Fruit fly (Drosophila melanogaster) whole organism, wandering third instar larva: ENCODE data around the gene Send1.

Experiments used
- Abd-B ChIP-seq: fragments of >200 bp; optimal IDR thresholded peaks from 2 replicates; lab custom pipeline; 2017; ENCODE audit warnings: missing biosample characterization, missing genetic modification characterization
- CG32264 ChIP-seq: fragments of 200-800 bp; sonication (Bioruptor generic); optimal IDR thresholded peaks from 2 replicates; lab custom pipeline; 2016; ENCODE audit warnings: missing biosample characterization, missing genetic modification characterization
- CrebA ChIP-seq: fragments of 200-800 bp; sonication (Bioruptor generic); optimal IDR thresholded peaks from 2 replicates; lab custom pipeline; 2016; ENCODE audit warnings: missing biosample characterization, mild to moderate bottlenecking, missing genetic modification characterization, borderline replicate concordance
- Dfd ChIP-seq: fragments of >200 bp; optimal IDR thresholded peaks from 2 replicates; lab custom pipeline; 2017; ENCODE audit warnings: missing biosample characterization, missing genetic modification characterization
- Dif ChIP-seq: fragments of 200-275, 200-300 bp; sonication (Bioruptor generic); optimal IDR thresholded peaks from 2 replicates; lab custom pipeline; 2018; ENCODE audit warnings: missing biosample characterization, missing genetic modification characterization; ENCODE audit not compliant: partially characterized antibody
- GATAd ChIP-seq: sonication (Bioruptor generic); optimal IDR thresholded peaks from 2 replicates; lab custom pipeline; 2016; ENCODE audit warnings: missing biosample characterization, missing genetic modification characterization
- HLH106 ChIP-seq: fragments of 200-800 bp; optimal IDR thresholded peaks from 3 replicates; lab custom pipeline; 2019; ENCODE audit warnings: missing biosample characterization, mild to moderate bottlenecking, missing genetic modification characterization, moderate library complexity
- Hnf4 ChIP-seq: fragments of 200-800 bp; sonication (Bioruptor generic); optimal IDR thresholded peaks from 2 replicates; lab custom pipeline; 2016; ENCODE audit warnings: missing biosample characterization, mild to moderate bottlenecking, missing genetic modification characterization
- Hr78 ChIP-seq: fragments of >200 bp; optimal IDR thresholded peaks from 2 replicates; lab custom pipeline; 2017; ENCODE audit warnings: missing biosample characterization, missing genetic modification characterization
- Hr83 ChIP-seq: fragments of 200-300 bp; sonication (Bioruptor generic); optimal IDR thresholded peaks from 2 replicates; lab custom pipeline; 2016; ENCODE audit warnings: missing biosample characterization, mild to moderate bottlenecking, missing genetic modification characterization, moderate library complexity; ENCODE audit not compliant: poor library complexity, severe bottlenecking
- Jra ChIP-seq: sonication (Bioruptor generic); optimal IDR thresholded peaks from 2 replicates; lab custom pipeline; 2016; ENCODE audit warnings: missing biosample characterization, missing genetic modification characterization
- Mio ChIP-seq: sonication (Bioruptor generic); optimal IDR thresholded peaks from 2 replicates; lab custom pipeline; 2016; ENCODE audit warnings: missing biosample characterization, missing genetic modification characterization
- Myc ChIP-seq: fragments of >200 bp; optimal IDR thresholded peaks from 2 replicates; lab custom pipeline; 2017
- N ChIP-seq: fragments of >200 bp; optimal IDR thresholded peaks from 2 replicates; lab custom pipeline; 2018; ENCODE audit warnings: missing biosample characterization, missing external identifiers, missing genetic modification characterization
- OdsH ChIP-seq: fragments of 200-800 bp; sonication (Bioruptor generic); optimal IDR thresholded peaks from 2 replicates; lab custom pipeline; 2016; ENCODE audit warnings: missing biosample characterization, mild to moderate bottlenecking, missing genetic modification characterization
- Rel ChIP-seq, 2 experiments: fragments of 200-800 bp; sonication (Bioruptor generic) in 1 of 2; optimal IDR thresholded peaks; 2 replicates in 1 of 2; 3 replicates in 1 of 2; lab custom pipeline; 2016 to 2019; ENCODE audit warnings: mild to moderate bottlenecking in 2 of 2, missing biosample characterization in 2 of 2, missing genetic modification characterization in 2 of 2, moderate library complexity in 1 of 2
- Sp1 ChIP-seq: fragments of 200-800 bp; sonication (Bioruptor generic); optimal IDR thresholded peaks from 3 replicates; lab custom pipeline; 2019; ENCODE audit warnings: missing biosample characterization, mild to moderate bottlenecking, missing genetic modification characterization, moderate library complexity
- Vsx2 ChIP-seq: fragments of 200-300, 225-300 bp; sonication (Bioruptor generic); optimal IDR thresholded peaks from 2 replicates; lab custom pipeline; 2018; ENCODE audit warnings: missing biosample characterization, missing genetic modification characterization; ENCODE audit not compliant: partially characterized antibody
- br ChIP-seq: fragments of 200-800 bp; sonication (Bioruptor generic); optimal IDR thresholded peaks from 2 replicates; lab custom pipeline; 2016; ENCODE audit warnings: missing biosample characterization, missing genetic modification characterization
- brk ChIP-seq: fragments of 200-800 bp; sonication (Bioruptor generic); optimal IDR thresholded peaks from 2 replicates; lab custom pipeline; 2016; ENCODE audit warnings: missing biosample characterization, mild to moderate bottlenecking, missing genetic modification characterization
- dl ChIP-seq, 2 experiments: fragments of 175-275, 200-275 bp in 1 of 2; fragments of 200-275 bp in 1 of 2; sonication (Bioruptor generic); optimal IDR thresholded peaks; lab custom pipeline; 2018; ENCODE audit warnings: mild to moderate bottlenecking in 2 of 2, missing biosample characterization in 2 of 2, missing genetic modification characterization in 2 of 2, moderate library complexity in 2 of 2; ENCODE audit not compliant: partially characterized antibody in 2 of 2, insufficient read depth in 1 of 2
- dmrt93B ChIP-seq: fragments of 200-800 bp; sonication (Bioruptor generic); optimal IDR thresholded peaks from 2 replicates; lab custom pipeline; 2018; ENCODE audit warnings: missing biosample characterization, mild to moderate bottlenecking, missing genetic modification characterization
- dsf ChIP-seq: sonication (Bioruptor generic); optimal IDR thresholded peaks from 2 replicates; lab custom pipeline; 2016; ENCODE audit warnings: missing biosample characterization, missing genetic modification characterization, borderline replicate concordance
- ey ChIP-seq: fragments of 200-800 bp; sonication (Bioruptor generic); optimal IDR thresholded peaks from 2 replicates; lab custom pipeline; 2016; ENCODE audit warnings: missing biosample characterization, missing genetic modification characterization
- foxo ChIP-seq, 2 experiments: fragments of 200-800 bp; sonication (Bioruptor generic); optimal IDR thresholded peaks; 2 replicates in 1 of 2; 3 replicates in 1 of 2; lab custom pipeline; 2016 to 2017; ENCODE audit warnings: missing biosample characterization in 2 of 2, missing genetic modification characterization in 2 of 2
- fru ChIP-seq: fragments of 200-800 bp; sonication (Bioruptor generic); optimal IDR thresholded peaks from 3 replicates; lab custom pipeline; 2016; ENCODE audit warnings: missing biosample characterization, mild to moderate bottlenecking, missing genetic modification characterization
- h ChIP-seq: fragments of 200-800 bp; sonication (Bioruptor generic); optimal IDR thresholded peaks from 3 replicates; lab custom pipeline; 2016; ENCODE audit warnings: missing biosample characterization, mild to moderate bottlenecking, missing genetic modification characterization
- jim ChIP-seq: fragments of 175-275, 200-325 bp; sonication (Bioruptor generic); optimal IDR thresholded peaks from 2 replicates; lab custom pipeline; 2016; ENCODE audit warnings: missing biosample characterization, mild to moderate bottlenecking, missing genetic modification characterization
- lola ChIP-seq: fragments of >200 bp; optimal IDR thresholded peaks from 2 replicates; lab custom pipeline; 2017; ENCODE audit warnings: missing biosample characterization, missing genetic modification characterization
- pan ChIP-seq: fragments of >200 bp; optimal IDR thresholded peaks from 2 replicates; lab custom pipeline; 2017
- psq ChIP-seq: fragments of 200-800 bp; sonication (Bioruptor generic); optimal IDR thresholded peaks from 3 replicates; lab custom pipeline; 2017; ENCODE audit warnings: missing biosample characterization, mild to moderate bottlenecking, missing genetic modification characterization, moderate library complexity
- rgr ChIP-seq: fragments of 200-800 bp; sonication (Bioruptor generic); optimal IDR thresholded peaks from 3 replicates; lab custom pipeline; 2016; ENCODE audit warnings: missing biosample characterization, mild to moderate bottlenecking, missing genetic modification characterization
- sage ChIP-seq: fragments of 200-800 bp; sonication (Bioruptor generic); optimal IDR thresholded peaks from 2 replicates; lab custom pipeline; 2016; ENCODE audit warnings: missing biosample characterization, mild to moderate bottlenecking, missing genetic modification characterization
- sv ChIP-seq: fragments of 200-800 bp; sonication (Bioruptor generic); optimal IDR thresholded peaks from 3 replicates; lab custom pipeline; 2016; ENCODE audit warnings: missing biosample characterization, missing genetic modification characterization
- tai ChIP-seq: sonication (Bioruptor generic); optimal IDR thresholded peaks from 2 replicates; lab custom pipeline; 2016; ENCODE audit warnings: missing biosample characterization, missing genetic modification characterization
- woc ChIP-seq: sonication (Bioruptor generic); optimal IDR thresholded peaks from 2 replicates; lab custom pipeline; 2016; ENCODE audit warnings: missing biosample characterization, mild to moderate bottlenecking, missing genetic modification characterization

Send1 gene

DNA sequence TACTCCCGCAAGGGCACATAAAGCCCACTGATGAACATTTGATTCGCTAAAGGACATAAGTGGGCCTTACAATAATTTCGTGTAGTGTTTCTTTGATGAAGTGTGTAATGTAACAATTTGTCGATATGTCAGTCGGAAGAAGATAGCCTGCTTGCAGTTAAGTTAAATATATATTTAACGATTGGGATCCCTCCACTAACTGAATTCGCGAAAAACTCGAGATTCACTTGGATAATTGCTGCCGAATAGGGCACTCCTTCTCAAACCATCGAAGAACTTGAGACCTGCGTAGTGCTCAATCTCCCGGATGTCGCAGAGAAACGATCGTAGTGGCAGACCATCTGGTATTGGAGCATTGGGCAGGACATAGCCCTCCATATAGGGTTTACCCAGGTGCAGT, 16.7 kb downstream of the Send1 start, which contains the start of gene Tengl3:
Tengl3 (minus strand) TSS at position 101 of the 400 bp plus-strand sequence.
- TF ChIP-seq fru (GFP tag; lab: Kevin White, UChicago), result no peak
- no peak for TF ChIP-seq HLH106 (tag; lab: Kevin White, UChicago)

DNA sequence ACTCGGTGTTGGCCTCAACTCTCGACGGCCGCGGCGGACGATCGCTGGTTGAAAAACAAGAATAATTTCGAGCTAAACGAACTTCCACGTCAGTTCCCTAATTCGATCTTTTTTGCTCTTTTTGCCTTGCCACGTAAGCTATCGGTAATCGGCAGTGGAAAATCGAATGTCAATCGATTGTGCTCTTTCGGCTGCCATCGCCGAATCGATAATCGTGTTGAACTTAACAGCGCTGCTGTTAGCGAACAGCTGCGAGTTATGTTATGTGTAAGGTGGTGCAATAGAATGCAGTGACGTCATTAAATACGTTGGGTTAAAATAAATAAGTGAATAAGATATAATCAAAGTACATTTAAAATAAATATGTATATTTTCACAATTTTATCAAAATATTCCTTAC, 18.1 kb downstream of the Send1 start, which contains the start of gene Sec24CD:
Sec24CD (minus strand) TSS at position 123 of the 400 bp plus-strand sequence.
- TF ChIP-seq rgr (GFP tag; lab: Kevin White, UChicago), result no peak
- no peak for TF ChIP-seq foxo (GFP tag; optimal IDR thresholded peaks at IDR 0.05; lab: Kevin White, UChicago)
- TF ChIP-seq Dfd (GFP tag; lab: Kevin White, UChicago), result no peak
- TF ChIP-seq dl (GFP tag; optimal IDR thresholded peaks at IDR 0.05; lab: Kevin White, UChicago; ENCODE audit: insufficient read depth in 1 of 2, partially characterized antibody in 2 of 2), result no peak
- TF ChIP-seq CrebA, result peak; percentile 94
- no peak for TF ChIP-seq fru (GFP tag; lab: Kevin White, UChicago)
- peak; percentile 86 for TF ChIP-seq woc (GFP tag; lab: Kevin White, UChicago)
- no peak for TF ChIP-seq CG32264 (GFP tag; lab: Kevin White, UChicago)
- no peak for TF ChIP-seq lola (GFP tag; lab: Kevin White, UChicago)
- no peak for TF ChIP-seq Mio (GFP tag; lab: Kevin White, UChicago)
- no peak for TF ChIP-seq Sp1 (GFP tag; lab: Kevin White, UChicago)
- TF ChIP-seq dmrt93B (GFP tag; lab: Kevin White, UChicago), result no peak
- TF ChIP-seq sv, result no peak
- peak; percentile 24 for TF ChIP-seq OdsH
- no peak for TF ChIP-seq ey (GFP tag; lab: Kevin White, UChicago)
- TF ChIP-seq Hnf4 (GFP tag; lab: Kevin White, UChicago), result no peak
- TF ChIP-seq br (GFP tag; lab: Kevin White, UChicago), result no peak
- TF ChIP-seq HLH106 (tag; lab: Kevin White, UChicago), result no peak
- TF ChIP-seq Hr78 (GFP tag; lab: Kevin White, UChicago), result no peak
- TF ChIP-seq Hr83 (GFP tag; lab: Kevin White, UChicago), result no peak
- TF ChIP-seq psq (GFP tag; lab: Kevin White, UChicago), result no peak
- TF ChIP-seq jim (GFP tag; lab: Kevin White, UChicago), result no peak
- TF ChIP-seq Dif, result no peak
- TF ChIP-seq pan, result no peak
- TF ChIP-seq GATAd (GFP tag; lab: Kevin White, UChicago), result no peak
- TF ChIP-seq dsf (GFP tag; lab: Kevin White, UChicago), result no peak
- no peak for TF ChIP-seq Abd-B (GFP tag; lab: Kevin White, UChicago)
- no peak for TF ChIP-seq Vsx2
- no peak for TF ChIP-seq Myc (lab: Kevin White, UChicago)
- TF ChIP-seq h (GFP tag; lab: Kevin White, UChicago), result peak; percentile 13
- TF ChIP-seq, all 38 proteins: peak for 4

DNA sequence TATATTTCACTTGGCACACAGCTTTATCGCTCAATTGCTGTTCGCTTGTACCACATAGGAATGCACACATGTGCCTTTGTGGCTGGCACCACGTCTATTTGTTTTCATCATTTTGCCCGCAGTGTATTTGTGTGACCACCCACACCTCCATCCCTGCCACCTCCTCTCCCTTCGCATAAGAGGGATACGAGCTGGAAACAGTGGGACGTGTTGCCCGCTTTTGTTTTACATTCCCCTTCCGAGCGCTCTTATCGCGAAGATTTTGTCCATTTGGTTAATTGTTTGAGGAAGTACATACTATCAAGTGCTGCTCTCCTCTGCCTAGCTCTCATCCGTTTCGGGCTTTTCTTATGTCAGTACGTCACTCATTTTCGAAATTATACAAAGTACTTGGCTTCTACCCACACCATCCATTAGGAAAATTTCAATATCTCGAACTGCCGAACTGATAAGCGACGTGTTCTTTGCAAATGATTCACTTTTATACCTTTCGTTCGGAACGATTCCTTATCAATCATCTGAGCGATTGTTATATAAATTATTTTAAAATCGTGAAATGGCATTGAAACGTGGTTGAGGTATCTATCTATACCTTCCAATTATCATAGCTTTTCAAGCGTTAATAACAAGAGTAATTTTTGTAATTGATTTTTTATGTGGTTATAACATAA, 26.5 kb downstream of the Send1 start:
- TF ChIP-seq psq (GFP tag; lab: Kevin White, UChicago) (peak; percentile 52), h (GFP tag; lab: Kevin White, UChicago) (peak; percentile 42), Rel (GFP tag; optimal IDR thresholded peaks at IDR 0.05; lab: Kevin White, UChicago) (no peak), Rel (tag; optimal IDR thresholded peaks at IDR 0.05; lab: Kevin White, UChicago) (peak; percentile 16), ey (GFP tag; lab: Kevin White, UChicago) (no peak), Hr83 (GFP tag; lab: Kevin White, UChicago) (peak; percentile 7)

DNA sequence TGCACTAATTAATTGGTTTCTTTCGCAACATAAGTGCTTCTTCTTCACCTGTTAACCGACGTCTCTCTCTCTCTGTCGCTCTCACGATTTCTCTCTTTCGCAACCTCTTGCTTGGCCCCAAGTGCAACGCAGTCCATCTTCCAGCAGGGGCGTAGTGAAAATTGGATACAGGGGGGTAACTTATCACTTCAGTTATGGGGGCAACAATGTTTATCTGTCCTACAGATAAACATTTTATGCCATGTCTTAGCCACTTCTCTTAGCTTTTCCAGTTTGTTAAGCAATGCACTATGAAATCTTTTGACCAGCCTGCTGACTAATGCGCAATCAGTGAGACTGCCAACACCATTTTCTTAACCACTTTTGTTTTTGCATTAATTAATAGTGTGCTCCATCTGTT, 27.5 kb downstream of the Send1 start:
- no peak for TF ChIP-seq CrebA
- no peak for TF ChIP-seq Dif
- TF ChIP-seq Hnf4 (GFP tag; lab: Kevin White, UChicago), result peak; percentile 79
- peak; percentile 76 for TF ChIP-seq rgr (GFP tag; lab: Kevin White, UChicago)
- TF ChIP-seq Dfd (GFP tag; lab: Kevin White, UChicago), result no peak
- peak; percentile 63 for TF ChIP-seq h (GFP tag; lab: Kevin White, UChicago)
- TF ChIP-seq foxo (GFP tag; optimal IDR thresholded peaks at IDR 0.05; lab: Kevin White, UChicago), result peak in 1 of 2 experiments; percentile 72
- TF ChIP-seq sage (GFP tag; lab: Kevin White, UChicago), result peak; percentile 4
- peak; percentile 46 for TF ChIP-seq HLH106 (tag; lab: Kevin White, UChicago)
- TF ChIP-seq N (GFP tag; lab: Kevin White, UChicago), result no peak
- TF ChIP-seq brk (GFP tag; lab: Kevin White, UChicago), result peak; percentile 52
- no peak for TF ChIP-seq CG32264 (GFP tag; lab: Kevin White, UChicago)
- peak; percentile 66 for TF ChIP-seq ey (GFP tag; lab: Kevin White, UChicago)
- TF ChIP-seq Hr83 (GFP tag; lab: Kevin White, UChicago), result peak; percentile 10
- peak; percentile 63 for TF ChIP-seq fru (GFP tag; lab: Kevin White, UChicago)
- TF ChIP-seq Sp1 (GFP tag; lab: Kevin White, UChicago), result peak; percentile 38
- TF ChIP-seq Jra (GFP tag; lab: Kevin White, UChicago), result peak; percentile 45
- peak; percentile 75 for TF ChIP-seq br (GFP tag; lab: Kevin White, UChicago)
- peak; percentile 78 for TF ChIP-seq OdsH
- TF ChIP-seq Hr78 (GFP tag; lab: Kevin White, UChicago), result no peak
- TF ChIP-seq Vsx2, result no peak
- TF ChIP-seq tai, result no peak
- TF ChIP-seq psq (GFP tag; lab: Kevin White, UChicago), result peak; percentile 16
